Worm (Caenorhabditis elegans) whole organism, early embryonic: ENCODE measurements around the gene csr-1.

Experiments used
- B0310.2 ChIP-seq: sonication (generic microtip); optimal IDR thresholded peaks from 2 replicates; lab custom pipeline; 2016; ENCODE audit warnings: mild to moderate bottlenecking, missing genetic modification characterization, missing compliant biosample characterization
- F13C5.2 ChIP-seq: sonication (generic microtip); optimal IDR thresholded peaks from 2 replicates; lab custom pipeline; 2017; ENCODE audit warnings: mild to moderate bottlenecking, missing genetic modification characterization, inconsistent platforms, missing compliant biosample characterization
- ama-1 ChIP-seq: fragments of 150-350 bp; optimal IDR thresholded peaks from 2 replicates; lab custom pipeline; 2014
- ceh-13 ChIP-seq: fragments of 200-800 bp; sonication (Bioruptor generic); optimal IDR thresholded peaks from 2 replicates; lab custom pipeline; 2018; ENCODE audit warnings: mild to moderate bottlenecking, missing genetic modification characterization, missing compliant biosample characterization
- ceh-36 ChIP-seq: sonication (generic microtip); optimal IDR thresholded peaks from 2 replicates; lab custom pipeline; 2016; ENCODE audit warnings: missing genetic modification characterization, inconsistent platforms, missing compliant biosample characterization
- ets-7 ChIP-seq: sonication (generic microtip); optimal IDR thresholded peaks from 2 replicates; lab custom pipeline; 2016; ENCODE audit warnings: missing genotype, missing genetic modification characterization, missing compliant biosample characterization
- flt-1 ChIP-seq: fragments of 200-800 bp; sonication (Bioruptor generic); IDR thresholded peaks from 2 replicates; pipeline ENCODE4 v1.3.6; 2022; ENCODE audit warnings: missing genetic modification characterization, missing compliant biosample characterization
- hmbx-1 ChIP-seq: sonication (generic microtip); optimal IDR thresholded peaks from 2 replicates; lab custom pipeline; 2016; ENCODE audit warnings: mild to moderate bottlenecking, missing genetic modification characterization, missing compliant biosample characterization
- hmg-4 ChIP-seq: fragments of 200-800 bp; sonication (Bioruptor generic); optimal IDR thresholded peaks from 2 replicates; lab custom pipeline; 2018; ENCODE audit warnings: mild to moderate bottlenecking, missing genetic modification characterization, missing compliant biosample characterization
- hnd-1 ChIP-seq: sonication (generic microtip); optimal IDR thresholded peaks from 2 replicates; lab custom pipeline; 2016; ENCODE audit warnings: missing genetic modification characterization, missing compliant biosample characterization
- pes-1 ChIP-seq: fragments of 200-800 bp; sonication (Bioruptor generic); IDR thresholded peaks from 2 replicates; pipeline ENCODE4 v1.3.6; 2022; ENCODE audit warnings: missing genetic modification reagents, missing genetic modification characterization, missing compliant biosample characterization
- scrt-1 ChIP-seq: fragments of 200-800 bp; sonication (Bioruptor generic); IDR thresholded peaks from 2 replicates; pipeline ENCODE4 v1.3.6; 2022; ENCODE audit warnings: missing genetic modification characterization, missing compliant biosample characterization
- sea-1 ChIP-seq: fragments of 200-800 bp; sonication (Bioruptor generic); conservative IDR thresholded peaks from 2 replicates; pipeline ENCODE4 v1.3.6; 2022; ENCODE audit warnings: missing genetic modification characterization, missing compliant biosample characterization
- tbx-11 ChIP-seq: fragments of 200-800 bp; sonication (Bioruptor generic); IDR thresholded peaks from 2 replicates; pipeline ENCODE4 v1.3.6; 2022; ENCODE audit warnings: missing genetic modification characterization, missing compliant biosample characterization
- tra-4 ChIP-seq: sonication (generic microtip); optimal IDR thresholded peaks from 2 replicates; lab custom pipeline; 2017; ENCODE audit warnings: missing genetic modification characterization, missing compliant biosample characterization

Gene csr-1

DNA sequence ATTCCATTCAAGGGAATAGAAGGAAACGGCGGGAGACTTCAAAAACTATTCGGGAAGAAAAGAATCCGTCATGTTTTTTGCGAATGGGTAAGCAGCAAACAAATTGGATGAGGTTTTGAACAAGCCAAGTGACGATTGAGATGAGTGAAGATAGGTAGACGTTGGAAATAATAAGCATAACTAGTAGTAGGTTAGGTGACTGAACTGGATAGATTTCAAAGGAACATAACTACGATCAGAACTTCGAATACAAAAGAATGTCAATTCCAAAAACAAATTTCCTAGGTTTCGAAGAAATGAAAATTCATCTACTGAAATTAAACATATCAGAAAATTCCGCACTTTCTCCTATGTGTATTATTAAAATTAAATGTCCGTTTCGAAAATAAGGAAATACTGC is 50.5 kb downstream of the csr-1 start:
- no peak for TF ChIP-seq ets-7 (tag; lab: Kevin White, UChicago)
- TF ChIP-seq tra-4 (tag; lab: Kevin White, UChicago): no peak
- TF ChIP-seq F13C5.2: no peak
- no peak for TF ChIP-seq pes-1 (GFP tag; lab: Robert Waterston, UW)

DNA sequence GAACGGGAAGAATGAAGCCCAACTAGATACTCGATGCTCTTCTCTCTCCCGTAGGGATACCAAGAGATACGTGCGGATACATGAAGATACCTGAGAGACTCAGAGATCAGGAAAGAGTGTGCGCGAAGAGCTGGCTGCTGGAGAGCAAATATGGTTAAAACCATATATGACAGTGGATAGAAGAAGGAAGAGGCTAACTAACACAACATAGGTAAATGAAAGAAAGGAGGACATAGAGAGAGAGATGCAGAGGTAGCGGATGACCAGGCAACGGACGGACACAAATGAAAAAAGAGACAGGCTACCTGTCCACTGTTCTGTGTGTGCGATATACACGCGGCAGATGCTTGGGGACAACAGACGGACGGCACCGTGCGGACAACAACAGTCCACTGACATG is 51.1 kb downstream of the csr-1 start:
- TF ChIP-seq ceh-13 (GFP tag; lab: Kevin White, UChicago): no peak
- TF ChIP-seq tbx-11: 0 out of 2 replicates have a peak, but pooled peaks have one; percentile 6
- no peak for TF ChIP-seq hmbx-1 (tag; lab: Kevin White, UChicago)
- TF ChIP-seq ceh-36: no peak
- TF ChIP-seq hmg-4 (GFP tag; lab: Kevin White, UChicago): peak; percentile 73
- TF ChIP-seq scrt-1 (GFP tag; lab: Robert Waterston, UW): 0 out of 2 replicates have a peak, but pooled peaks have one; percentile 6
- TF ChIP-seq F13C5.2: peak; percentile 2

DNA sequence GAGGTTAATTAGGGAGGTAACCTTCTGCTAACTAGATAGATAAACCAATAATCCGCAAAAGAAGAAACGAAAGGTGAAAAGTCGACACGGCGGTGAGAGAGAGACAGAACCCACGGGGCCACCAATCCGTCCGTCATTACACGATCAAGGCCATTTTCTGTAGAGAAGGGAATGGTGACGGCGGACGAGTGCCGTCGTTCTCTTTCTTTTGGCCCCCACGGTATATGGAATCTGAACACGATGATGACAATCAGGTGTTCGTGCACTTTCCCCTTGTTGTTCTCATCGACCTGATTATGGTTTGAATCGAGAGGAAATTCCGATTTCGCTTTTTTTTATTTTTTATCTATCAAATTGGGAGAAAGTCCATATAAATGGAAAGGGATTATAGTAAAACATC is 52.3 kb downstream of the csr-1 start:
- TF ChIP-seq ets-7 (tag; lab: Kevin White, UChicago) (no peak), hmg-4 (GFP tag; lab: Kevin White, UChicago) (peak; percentile 45), ceh-13 (GFP tag; lab: Kevin White, UChicago) (no peak), F13C5.2 (no peak), flt-1 (no peak), hmbx-1 (tag; lab: Kevin White, UChicago) (no peak)

DNA sequence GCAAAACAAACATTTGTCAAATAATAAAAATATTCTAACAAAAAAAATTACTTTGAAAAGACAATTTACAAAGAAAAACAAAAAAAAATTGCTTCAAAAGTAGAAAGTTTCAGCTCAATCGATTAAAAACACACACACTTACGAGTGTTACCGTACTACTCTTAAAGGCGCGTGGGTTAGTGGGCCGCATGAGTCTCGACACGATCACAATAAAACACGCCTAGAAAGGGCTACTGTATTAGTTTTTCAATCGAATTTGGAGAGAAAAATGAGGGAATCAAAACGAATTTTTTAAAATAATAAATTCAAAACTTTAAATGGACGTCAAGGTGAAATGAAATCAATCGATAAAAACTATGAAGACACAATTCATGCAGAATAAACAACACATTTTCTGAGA is 53.5 kb downstream of the csr-1 start:
- no peak for TF ChIP-seq tbx-11
- no peak for TF ChIP-seq F13C5.2
- no peak for TF ChIP-seq hmbx-1 (tag; lab: Kevin White, UChicago)
- TF ChIP-seq ama-1 (lab: Kevin White, UChicago): no peak
- TF ChIP-seq ets-7 (tag; lab: Kevin White, UChicago): no peak
- no peak for TF ChIP-seq hnd-1 (tag; lab: Kevin White, UChicago)
- TF ChIP-seq ceh-36: no peak
- TF ChIP-seq hmg-4 (GFP tag; lab: Kevin White, UChicago): no peak
- TF ChIP-seq pes-1 (GFP tag; lab: Robert Waterston, UW): no peak
- no peak for TF ChIP-seq B0310.2 (tag; lab: Kevin White, UChicago)
- TF ChIP-seq ceh-13 (GFP tag; lab: Kevin White, UChicago): no peak
- TF ChIP-seq sea-1: no peak
